Fruit fly (Drosophila melanogaster) whole organism, embryonic: ENCODE measurements around the gene pont.

Source experiments
- Bdp1 ChIP-seq: fragments of 200-800 bp; sonication (Bioruptor generic); optimal IDR thresholded peaks from 3 replicates; lab custom pipeline; 2016; ENCODE audit warnings: missing biosample characterization, missing genetic modification characterization
- CG10267 ChIP-seq: fragments of 200-800 bp; sonication (Bioruptor generic); optimal IDR thresholded peaks from 2 replicates; lab custom pipeline; 2018; ENCODE audit warnings: missing biosample characterization, mild to moderate bottlenecking, missing genetic modification characterization, moderate library complexity
- CG10366 ChIP-seq: fragments of 200-800 bp; sonication (Bioruptor generic); IDR thresholded peaks from 2 replicates; pipeline ENCODE4 v1.3.6; 2022; ENCODE audit warnings: missing biosample characterization, missing genetic modification characterization
- CG12071 ChIP-seq: fragments of 200-800 bp; sonication (Bioruptor generic); optimal IDR thresholded peaks from 3 replicates; lab custom pipeline; 2018; ENCODE audit warnings: missing biosample characterization, mild to moderate bottlenecking, missing genetic modification characterization
- CG12236 ChIP-seq: fragments of 200-800 bp; sonication (Bioruptor generic); optimal IDR thresholded peaks from 2 replicates; lab custom pipeline; 2016; ENCODE audit warnings: missing biosample characterization, missing genetic modification characterization
- CG12744 ChIP-seq: fragments of 200-800 bp; sonication (Bioruptor generic); optimal IDR thresholded peaks from 2 replicates; lab custom pipeline; 2016; ENCODE audit warnings: missing biosample characterization, missing genetic modification characterization
- CG12769 ChIP-seq: fragments of 200-800 bp; sonication (Bioruptor generic); optimal IDR thresholded peaks from 2 replicates; lab custom pipeline; 2019; ENCODE audit warnings: missing biosample characterization, mild to moderate bottlenecking, missing genetic modification characterization, moderate library complexity
- CG13775 ChIP-seq: fragments of 200-800 bp; sonication (Bioruptor generic); optimal IDR thresholded peaks from 3 replicates; lab custom pipeline; 2017; ENCODE audit warnings: missing biosample characterization, mild to moderate bottlenecking, missing genetic modification characterization
- CG14441 ChIP-seq: fragments of 200-800 bp; sonication (Bioruptor generic); IDR thresholded peaks from 2 replicates; pipeline ENCODE4 v1.3.6; 2022; ENCODE audit warnings: missing biosample characterization, missing genetic modification characterization
- CG15479 ChIP-seq: fragments of 200-800 bp; sonication (Bioruptor generic); optimal IDR thresholded peaks from 3 replicates; lab custom pipeline; 2019; ENCODE audit warnings: missing biosample characterization, mild to moderate bottlenecking, missing genetic modification characterization, moderate library complexity
- CG17328 ChIP-seq: fragments of 200-800 bp; sonication (Bioruptor generic); IDR thresholded peaks from 2 replicates; pipeline ENCODE4 v1.3.6; 2022; ENCODE audit warnings: missing biosample characterization, missing genetic modification characterization
- CG17912 ChIP-seq: fragments of 200-800 bp; sonication (Bioruptor generic); optimal IDR thresholded peaks from 2 replicates; lab custom pipeline; 2018; ENCODE audit warnings: missing biosample characterization, mild to moderate bottlenecking, missing genetic modification characterization
- CG18262 ChIP-seq: fragments of 200-800 bp; optimal IDR thresholded peaks from 3 replicates; lab custom pipeline; 2019; ENCODE audit warnings: missing biosample characterization, mild to moderate bottlenecking, missing genetic modification characterization, moderate library complexity
- CG18764 ChIP-seq: fragments of 200-800 bp; sonication (Bioruptor generic); optimal IDR thresholded peaks from 3 replicates; lab custom pipeline; 2016; ENCODE audit warnings: missing biosample characterization, missing genetic modification characterization
- CG31388 ChIP-seq: fragments of 200-800 bp; sonication (Bioruptor generic); optimal IDR thresholded peaks from 2 replicates; lab custom pipeline; 2016; ENCODE audit warnings: missing biosample characterization, missing genetic modification characterization
- CG3847 ChIP-seq: fragments of 200-800 bp; sonication (Bioruptor generic); IDR thresholded peaks from 2 replicates; pipeline ENCODE4 v1.3.6; 2022; ENCODE audit warnings: missing biosample characterization, missing genetic modification characterization
- CG4617 ChIP-seq: fragments of 200-800 bp; sonication (Bioruptor generic); optimal IDR thresholded peaks from 3 replicates; lab custom pipeline; 2016; ENCODE audit warnings: missing biosample characterization, missing genetic modification characterization, borderline replicate concordance
- CG4820 ChIP-seq: fragments of 200-800 bp; sonication (Bioruptor generic); optimal IDR thresholded peaks from 3 replicates; lab custom pipeline; 2016; ENCODE audit warnings: missing biosample characterization, missing genetic modification characterization
- CG6175 ChIP-seq: fragments of 200-800 bp; sonication (Bioruptor generic); IDR thresholded peaks from 3 replicates; pipeline ENCODE4 v1.3.6; 2022; ENCODE audit warnings: missing biosample characterization, missing genetic modification characterization
- CG6654 ChIP-seq: fragments of 200-800 bp; sonication (Bioruptor generic); optimal IDR thresholded peaks from 2 replicates; lab custom pipeline; 2017; ENCODE audit warnings: missing biosample characterization, mild to moderate bottlenecking, missing genetic modification characterization
- CG6689 ChIP-seq: fragments of 200-800 bp; sonication (Bioruptor generic); IDR thresholded peaks from 2 replicates; pipeline ENCODE4 v1.3.6; 2022; ENCODE audit warnings: missing biosample characterization, missing genetic modification characterization
- CG6813 ChIP-seq: fragments of 200-800 bp; sonication (Bioruptor generic); optimal IDR thresholded peaks from 2 replicates; lab custom pipeline; 2017; ENCODE audit warnings: missing biosample characterization, missing genetic modification characterization, mild to moderate bottlenecking, moderate library complexity, missing genetic modification reagents
- CG7786 ChIP-seq: fragments of 200-800 bp; sonication (Bioruptor generic); optimal IDR thresholded peaks from 2 replicates; lab custom pipeline; 2016; ENCODE audit warnings: missing biosample characterization, missing genetic modification characterization
- CG9797 ChIP-seq: fragments of 200-800 bp; sonication (Bioruptor generic); optimal IDR thresholded peaks from 3 replicates; lab custom pipeline; 2018; ENCODE audit warnings: missing biosample characterization, mild to moderate bottlenecking, missing genetic modification characterization
- CHES-1-like ChIP-seq: fragments of 200-800 bp; sonication (Bioruptor generic); optimal IDR thresholded peaks from 2 replicates; lab custom pipeline; 2016; ENCODE audit warnings: missing biosample characterization, missing genetic modification characterization
- Dek ChIP-seq: fragments of 200-800 bp; sonication (Bioruptor generic); optimal IDR thresholded peaks from 3 replicates; lab custom pipeline; 2019; ENCODE audit warnings: missing biosample characterization, mild to moderate bottlenecking, missing genetic modification characterization, moderate library complexity
- Doc3 ChIP-seq: fragments of 200-800 bp; sonication (Bioruptor generic); IDR thresholded peaks from 3 replicates; pipeline ENCODE4 v1.3.6; 2022; ENCODE audit warnings: missing biosample characterization, missing genetic modification characterization; ENCODE audit not compliant: partially characterized antibody
- Fer2 ChIP-seq: fragments of 200-800 bp; sonication (Bioruptor generic); optimal IDR thresholded peaks from 2 replicates; lab custom pipeline; 2018; ENCODE audit warnings: missing biosample characterization, mild to moderate bottlenecking, missing genetic modification characterization, moderate library complexity
- Lhr ChIP-seq: fragments of 200-800 bp; sonication (Bioruptor generic); optimal IDR thresholded peaks from 3 replicates; lab custom pipeline; 2017; ENCODE audit warnings: mild to moderate bottlenecking, missing biosample characterization, missing genetic modification reagents, missing genetic modification characterization
- NFAT ChIP-seq: fragments of 200-800 bp; sonication (Bioruptor generic); IDR thresholded peaks from 2 replicates; pipeline ENCODE4 v1.3.6; 2022; ENCODE audit warnings: missing biosample characterization, missing genetic modification characterization
- Rx ChIP-seq: fragments of 200-800 bp; sonication (Bioruptor generic); IDR thresholded peaks from 2 replicates; pipeline ENCODE4 v1.3.6; 2022; ENCODE audit warnings: missing biosample characterization, missing genetic modification characterization
- Trl ChIP-seq, 3 experiments: fragments of >200 bp in 2 of 3; fragments of 200-800 bp in 1 of 3; sonication (Bioruptor generic) in 1 of 3; optimal IDR thresholded peaks; 2 replicates in 1 of 3; 3 replicates in 2 of 3; lab custom pipeline; 2016 to 2017; ENCODE audit warnings: missing biosample characterization in 1 of 3, missing genetic modification characterization in 1 of 3
- bbx ChIP-seq: fragments of 200-800 bp; sonication (Bioruptor generic); IDR thresholded peaks from 2 replicates; pipeline ENCODE4 v1.3.6; 2022; ENCODE audit warnings: missing biosample characterization, missing genetic modification characterization; ENCODE audit not compliant: partially characterized antibody
- crp ChIP-seq, 2 experiments: fragments of 200-800 bp; sonication (Bioruptor generic); optimal IDR thresholded peaks; 2 replicates in 1 of 2; 3 replicates in 1 of 2; lab custom pipeline; 2017; ENCODE audit warnings: missing biosample characterization in 2 of 2, missing genetic modification characterization in 2 of 2, mild to moderate bottlenecking in 1 of 2, moderate library complexity in 1 of 2
- dimm ChIP-seq: fragments of 200-800 bp; sonication (Bioruptor generic); IDR thresholded peaks from 2 replicates; pipeline ENCODE4 v1.3.6; 2022; ENCODE audit warnings: missing biosample characterization, missing genetic modification characterization
- dpn ChIP-seq, 2 experiments: fragments of 200-800 bp; sonication (Bioruptor generic); optimal IDR thresholded peaks; 3 replicates each; lab custom pipeline; 2016; ENCODE audit warnings: missing biosample characterization in 2 of 2, missing genetic modification characterization in 2 of 2
- fu2 ChIP-seq: fragments of 200-800 bp; sonication (Bioruptor generic); optimal IDR thresholded peaks from 2 replicates; lab custom pipeline; 2016; ENCODE audit warnings: missing biosample characterization, missing genetic modification characterization
- lov ChIP-seq, 2 experiments: fragments of 200-800 bp in 1 of 2; fragments of >200 bp in 1 of 2; sonication (Bioruptor generic) in 1 of 2; IDR thresholded peaks in 1 of 2; optimal IDR thresholded peaks in 1 of 2; 2 replicates in 1 of 2; 3 replicates in 1 of 2; pipeline versions ENCODE4 v1.3.6 to Lab custom; 2017 to 2022; ENCODE audit warnings: missing biosample characterization in 1 of 2, missing genetic modification characterization in 1 of 2
- mirr ChIP-seq: fragments of 200-800 bp; sonication (Bioruptor generic); optimal IDR thresholded peaks from 3 replicates; lab custom pipeline; 2018; ENCODE audit warnings: missing biosample characterization, mild to moderate bottlenecking, missing genetic modification characterization
- mld ChIP-seq: fragments of 200-800 bp; sonication (Bioruptor generic); IDR thresholded peaks from 3 replicates; pipeline ENCODE4 v1.3.6; 2022; ENCODE audit warnings: missing biosample characterization, missing genetic modification characterization; ENCODE audit not compliant: partially characterized antibody
- nmo ChIP-seq: fragments of 200-800 bp; sonication (Bioruptor generic); optimal IDR thresholded peaks from 2 replicates; lab custom pipeline; 2018; ENCODE audit warnings: missing biosample characterization, mild to moderate bottlenecking, missing genetic modification characterization, moderate library complexity
- p53 ChIP-seq: fragments of 200-800 bp; sonication (Bioruptor generic); optimal IDR thresholded peaks from 2 replicates; lab custom pipeline; 2016; ENCODE audit warnings: missing biosample characterization, missing genetic modification characterization
- ranshi ChIP-seq: fragments of 200-800 bp; sonication (Bioruptor generic); IDR thresholded peaks from 2 replicates; pipeline ENCODE4 v1.3.6; 2022; ENCODE audit warnings: missing biosample characterization, missing genetic modification characterization
- salm ChIP-seq: fragments of 200-800 bp; sonication (Bioruptor generic); optimal IDR thresholded peaks from 2 replicates; lab custom pipeline; 2018; ENCODE audit warnings: missing biosample characterization, mild to moderate bottlenecking, missing genetic modification characterization
- sc ChIP-seq, 3 experiments: fragments of >200 bp in 2 of 3; fragments of 200-800 bp in 1 of 3; sonication (Bioruptor generic) in 1 of 3; optimal IDR thresholded peaks; 2 replicates in 2 of 3; 3 replicates in 1 of 3; lab custom pipeline; 2017; ENCODE audit warnings: mild to moderate bottlenecking in 1 of 3, missing biosample characterization in 1 of 3, missing genetic modification characterization in 1 of 3, missing genetic modification reagents in 1 of 3
- sd ChIP-seq: fragments of 200-800 bp; sonication (Bioruptor generic); optimal IDR thresholded peaks from 3 replicates; lab custom pipeline; 2018; ENCODE audit warnings: missing biosample characterization, mild to moderate bottlenecking, missing genetic modification characterization, moderate library complexity
- tap ChIP-seq: fragments of 200-800 bp; optimal IDR thresholded peaks from 3 replicates; lab custom pipeline; 2019; ENCODE audit warnings: missing biosample characterization, mild to moderate bottlenecking, missing genetic modification characterization, moderate library complexity

pont gene

DNA sequence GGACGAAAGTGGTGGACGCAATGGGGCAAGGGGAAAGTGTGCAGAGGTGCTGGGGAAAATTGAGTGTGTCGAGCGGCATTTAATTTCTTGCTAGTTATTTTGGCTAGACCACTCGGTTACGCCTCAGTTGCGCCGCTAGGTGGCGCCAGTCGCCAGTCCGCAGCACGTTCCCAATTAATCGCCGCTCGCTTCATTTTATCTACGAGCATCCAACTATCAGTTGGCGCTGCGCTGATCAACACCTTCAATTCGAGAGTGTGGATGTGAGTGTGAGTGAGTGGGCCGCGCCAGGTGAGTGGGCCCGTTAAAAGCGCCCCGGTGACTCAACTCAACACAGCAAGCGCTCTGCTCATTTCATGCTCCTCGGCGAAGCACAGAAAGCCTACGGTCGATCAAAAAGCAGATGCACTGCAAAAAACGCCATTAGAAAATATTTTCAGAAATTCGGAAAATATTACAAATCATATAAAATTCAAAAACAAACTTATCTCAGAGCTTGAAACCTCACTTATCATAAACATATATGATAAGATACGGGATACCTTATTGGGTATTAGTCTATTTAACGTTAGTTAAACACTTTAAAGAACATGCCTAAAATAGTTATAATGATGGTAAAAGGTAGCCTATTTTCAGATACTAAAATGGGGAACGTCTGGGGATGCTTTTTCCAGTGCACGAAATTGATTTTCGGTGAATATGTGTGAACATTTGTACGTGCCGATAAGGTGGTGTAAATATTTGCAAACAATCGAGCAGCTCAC lies 6.4 kb downstream of the pont start (continued):
- TF ChIP-seq crp (GFP tag; optimal IDR thresholded peaks at IDR 0.05; lab: Kevin White, UChicago) (peak in 1 of 2 experiments; percentile 42), sd (tag; lab: Kevin White, UChicago) (peak; percentile 54), p53 (no peak), CG10267 (peak; percentile 71), nmo (peak; percentile 89), CG18764 (peak; percentile 54), ranshi (GFP tag; lab: Robert Waterston, UW) (peak; percentile 47), sc (optimal IDR thresholded peaks at IDR 0.05; lab: Kevin White, UChicago) (no peak), sc (GFP tag; optimal IDR thresholded peaks at IDR 0.05; lab: Kevin White, UChicago) (peak; percentile 53), CG6654 (GFP tag; lab: Kevin White, UChicago) (peak; percentile 58), CG12236 (GFP tag; lab: Kevin White, UChicago) (peak; percentile 24), CG12071 (GFP tag; lab: Kevin White, UChicago) (peak; percentile 68), Bdp1 (GFP tag; lab: Kevin White, UChicago) (peak; percentile 2), CG12744 (GFP tag; lab: Kevin White, UChicago) (peak; percentile 84), CG18262 (tag; lab: Kevin White, UChicago) (peak; percentile 82), CG7786 (GFP tag; lab: Kevin White, UChicago) (peak; percentile 80), lov (optimal IDR thresholded peaks at IDR 0.05; lab: Kevin White, UChicago) (no peak), lov (GFP tag; IDR thresholded peaks at IDR 0.05; lab: Robert Waterston, UW) (no peak), CG6689 (peak; percentile 83), Trl (optimal IDR thresholded peaks at IDR 0.05; lab: Kevin White, UChicago) (peak in 1 of 2 experiments; percentile 2), Trl (GFP tag; optimal IDR thresholded peaks at IDR 0.05; lab: Kevin White, UChicago) (peak; percentile 46), CG14441 (peak; percentile 79), CG13775 (GFP tag; lab: Kevin White, UChicago) (peak; percentile 78), fu2 (GFP tag; lab: Kevin White, UChicago) (peak; percentile 82), CG9797 (GFP tag; lab: Kevin White, UChicago) (no peak), salm (tag; lab: Kevin White, UChicago) (peak; percentile 60), Lhr (peak; percentile 30), CG4617 (GFP tag; lab: Kevin White, UChicago) (peak; percentile 23), Doc3 (no peak), Fer2 (tag; lab: Kevin White, UChicago) (peak; percentile 58), CG6175 (no peak; the same call in 2 of the 3 replicates), Dek (tag; lab: Kevin White, UChicago) (peak; percentile 86), CG4820 (peak; percentile 56), dpn (GFP tag; optimal IDR thresholded peaks at IDR 0.05; lab: Kevin White, UChicago) (peak; percentile 74 to 76), Rx (GFP tag; lab: Robert Waterston, UW) (peak; percentile 47; the same call in 1 of the 2 replicates), CG10366 (GFP tag; lab: Robert Waterston, UW) (peak; percentile 68), CG31388 (GFP tag; lab: Kevin White, UChicago) (peak; percentile 45), CG17912 (GFP tag; lab: Kevin White, UChicago) (no peak), mld (no peak), CHES-1-like (GFP tag; lab: Kevin White, UChicago) (peak; percentile 76), mirr (GFP tag; lab: Kevin White, UChicago) (peak; percentile 35), NFAT (GFP tag; lab: Robert Waterston, UW) (no peak), CG12769 (tag; lab: Kevin White, UChicago) (peak; percentile 28), dimm (GFP tag; lab: Robert Waterston, UW) (no peak), CG6813 (GFP tag; lab: Kevin White, UChicago) (peak; percentile 41), CG17328 (GFP tag; lab: Robert Waterston, UW) (peak; percentile 55; the same call in 1 of the 2 replicates), CG15479 (GFP tag; lab: Kevin White, UChicago) (no peak), tap (tag; lab: Kevin White, UChicago) (peak; percentile 77), CG3847 (GFP tag; lab: Robert Waterston, UW) (peak; percentile 70), bbx (no peak)
